Fruit fly (Drosophila melanogaster) whole organism: ENCODE measurements around the gene CG17097.

Experiments
- CG8478 ChIP-seq: fragments of >200 bp; optimal IDR thresholded peaks from 2 replicates; lab custom pipeline; 2018; ENCODE audit warnings: inconsistent platforms
- pan ChIP-seq: fragments of >200 bp; optimal IDR thresholded peaks from 2 replicates; lab custom pipeline; 2017

dm6 chr2L:10665603-10666002 is 19.4 kb downstream of the CG17097 start:
- TF ChIP-seq pan (lab: Kevin White, UChicago) (no peak), CG8478 (lab: Kevin White, UChicago) (no peak)
